Worm (Caenorhabditis elegans): Measurements from ENCODE around the gene srx-45.

DNA sequence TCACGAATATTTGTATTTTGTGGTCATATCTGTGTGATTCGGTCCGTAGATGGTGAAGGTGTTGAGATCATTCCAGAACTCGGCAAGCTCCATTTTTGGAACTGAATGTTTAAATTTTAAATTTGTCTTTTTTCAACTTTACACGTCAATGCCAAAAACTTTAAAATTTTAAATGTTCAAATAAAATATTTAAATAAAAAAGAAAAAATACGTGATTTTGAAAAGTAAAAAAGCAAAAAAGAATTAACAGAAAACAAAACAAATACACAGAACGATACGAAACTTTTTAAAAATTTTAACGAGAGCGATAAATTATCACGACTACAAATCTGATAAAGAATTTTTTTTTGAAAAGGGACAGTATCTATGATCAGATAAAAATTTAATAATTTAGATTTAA lies 27.7 kb upstream of the srx-45 start, which contains the start of gene elo-4:
- no peak for TF ChIP-seq Y105C5A.15 (GFP tag; IDR thresholded peaks at IDR 0.05)
- no peak for TF ChIP-seq nhr-42 (GFP tag; IDR thresholded peaks at IDR 0.05)
- no peak for TF ChIP-seq F26F4.8 (GFP tag; conservative IDR thresholded peaks at IDR 0.05)
- TF ChIP-seq mdl-1 (tag; optimal IDR thresholded peaks at IDR 0.05) = no peak

All from whole organism, L4 larva.